Fruit fly (Drosophila melanogaster) whole organism, pupa: ENCODE results near the gene Sur-8.

Experiments
- CG15710 ChIP-seq: fragments of 200-800 bp; sonication (Bioruptor generic); optimal IDR thresholded peaks from 2 replicates; lab custom pipeline; 2018; ENCODE audit warnings: missing biosample characterization, mild to moderate bottlenecking, missing genetic modification characterization, moderate library complexity
- CG17806 ChIP-seq: fragments of 200-800 bp; sonication (Bioruptor generic); optimal IDR thresholded peaks from 2 replicates; lab custom pipeline; 2018; ENCODE audit warnings: missing biosample characterization, mild to moderate bottlenecking, missing genetic modification characterization, moderate library complexity
- CG32121 ChIP-seq: fragments of 200-800 bp; sonication (Bioruptor generic); IDR thresholded peaks from 2 replicates; pipeline ENCODE4 v1.3.6; 2022; ENCODE audit warnings: missing biosample characterization, missing genetic modification characterization
- CG4496 ChIP-seq: fragments of 200-800 bp; sonication (Bioruptor generic); IDR thresholded peaks from 3 replicates; pipeline ENCODE4 v1.3.6; 2022; ENCODE audit warnings: missing biosample characterization, missing genetic modification characterization
- CG8159 ChIP-seq: fragments of 200-800 bp; sonication (Bioruptor generic); optimal IDR thresholded peaks from 3 replicates; lab custom pipeline; 2018; ENCODE audit warnings: missing biosample characterization, mild to moderate bottlenecking, missing genetic modification characterization, moderate library complexity
- CG8301 ChIP-seq: fragments of 200-800 bp; sonication (Bioruptor generic); optimal IDR thresholded peaks from 2 replicates; lab custom pipeline; 2018; ENCODE audit warnings: missing biosample characterization, mild to moderate bottlenecking, missing genetic modification characterization
- D1 ChIP-seq: fragments of 200-800 bp; sonication (Bioruptor generic); optimal IDR thresholded peaks from 2 replicates; lab custom pipeline; 2018; ENCODE audit warnings: missing biosample characterization, mild to moderate bottlenecking, missing genetic modification characterization, moderate library complexity
- EcR ChIP-seq: fragments of 200-800 bp; sonication (Bioruptor generic); optimal IDR thresholded peaks from 3 replicates; lab custom pipeline; 2019; ENCODE audit warnings: missing biosample characterization, missing genetic modification characterization, mild to moderate bottlenecking, moderate library complexity, missing genetic modification reagents
- Pif1A ChIP-seq: fragments of 200-800 bp; sonication (Bioruptor generic); optimal IDR thresholded peaks from 3 replicates; lab custom pipeline; 2016; ENCODE audit warnings: missing biosample characterization, missing genetic modification characterization
- Pif1B ChIP-seq: fragments of 200-800 bp; sonication (Bioruptor generic); optimal IDR thresholded peaks from 3 replicates; lab custom pipeline; 2016; ENCODE audit warnings: missing biosample characterization, missing genetic modification characterization
- Snoo ChIP-seq: fragments of 200-800 bp; sonication (Bioruptor generic); optimal IDR thresholded peaks from 3 replicates; lab custom pipeline; 2017; ENCODE audit warnings: missing biosample characterization, mild to moderate bottlenecking, missing genetic modification characterization, inconsistent platforms
- fd96Ca ChIP-seq: fragments of 200-800 bp; sonication (Bioruptor generic); IDR thresholded peaks from 3 replicates; pipeline ENCODE4 v1.3.6; 2022; ENCODE audit warnings: missing biosample characterization, missing genetic modification characterization
- gl ChIP-seq: fragments of 200-800 bp; sonication (Bioruptor generic); optimal IDR thresholded peaks from 2 replicates; lab custom pipeline; 2018; ENCODE audit warnings: missing biosample characterization, mild to moderate bottlenecking, missing genetic modification characterization

- TF ChIP-seq D1 (no peak), Pif1B (no peak), CG15710 (tag; lab: Kevin White, UChicago) (no peak), fd96Ca (GFP tag; lab: Robert Waterston, UW) (no peak), CG32121 (GFP tag; lab: Robert Waterston, UW) (no peak), Pif1A (GFP tag; lab: Kevin White, UChicago) (no peak), gl (tag; lab: Kevin White, UChicago) (no peak), Snoo (tag; lab: Kevin White, UChicago) (no peak), EcR (GFP tag; lab: Kevin White, UChicago) (no peak), CG8159 (tag; lab: Kevin White, UChicago) (no peak), CG4496 (GFP tag; lab: Robert Waterston, UW) (no peak), CG17806 (tag; lab: Kevin White, UChicago) (no peak), CG8301 (tag; lab: Kevin White, UChicago) (no peak)
These were observed 13.1 kb upstream of the Sur-8 start, which contains the start of gene CG5866 for dm6 chr3R:17415439-17415838.
